Worm (Caenorhabditis elegans) whole organism, young adult: ENCODE results near the gene str-111.

Experiments used
- B0019.2 ChIP-seq: fragments of 200-800 bp; sonication (Bioruptor generic); conservative IDR thresholded peaks from 2 replicates; pipeline ENCODE4 v1.3.6; 2022; ENCODE audit warnings: missing genetic modification reagents, missing genetic modification characterization, missing compliant biosample characterization
- B0261.1 ChIP-seq: sonication (generic microtip); optimal IDR thresholded peaks from 2 replicates; lab custom pipeline; 2016; ENCODE audit warnings: mild to moderate bottlenecking, missing genetic modification characterization, moderate library complexity, missing compliant biosample characterization
- B0336.3 ChIP-seq: fragments of 200-800 bp; sonication (Bioruptor generic); IDR thresholded peaks from 2 replicates; pipeline ENCODE4 v1.3.6; 2022; ENCODE audit warnings: missing genetic modification characterization, missing compliant biosample characterization
- C06A6.2 ChIP-seq: fragments of 200-800 bp; sonication (Bioruptor generic); conservative IDR thresholded peaks from 2 replicates; pipeline ENCODE4 v1.3.6; 2022; ENCODE audit warnings: missing genetic modification characterization, missing compliant biosample characterization
- D2030.7 ChIP-seq: fragments of 200-800 bp; sonication (Bioruptor generic); IDR thresholded peaks from 2 replicates; pipeline ENCODE4 v1.3.6; 2022; ENCODE audit warnings: missing genetic modification reagents, missing genetic modification characterization, missing compliant biosample characterization
- K12H6.12 ChIP-seq: fragments of 200-800 bp; sonication (Bioruptor generic); optimal IDR thresholded peaks from 2 replicates; lab custom pipeline; 2018; ENCODE audit warnings: mild to moderate bottlenecking, missing genetic modification characterization, missing compliant biosample characterization
- Y53F4B.3 ChIP-seq: fragments of 200-800 bp; sonication (Bioruptor generic); IDR thresholded peaks from 2 replicates; pipeline ENCODE4 v1.3.6; 2022; ENCODE audit warnings: missing genetic modification reagents, missing genetic modification characterization, missing compliant biosample characterization
- Y56A3A.18 ChIP-seq: fragments of 200-800 bp; sonication (Bioruptor generic); IDR thresholded peaks from 2 replicates; pipeline ENCODE4 v1.3.6; 2022; ENCODE audit warnings: missing genetic modification reagents, missing genetic modification characterization, missing compliant biosample characterization
- Y79H2A.3 ChIP-seq: fragments of 200-800 bp; sonication (Bioruptor generic); conservative IDR thresholded peaks from 2 replicates; pipeline ENCODE4 v1.3.6; 2022; ENCODE audit warnings: missing genetic modification reagents, missing genetic modification characterization, missing compliant biosample characterization
- ama-1 ChIP-seq, 3 experiments: fragments of 150-350 bp in 1 of 3; sonication (generic microtip) in 2 of 3; optimal IDR thresholded peaks; 2 replicates each; lab custom pipeline; 2014 to 2018; ENCODE audit warnings: missing biosample characterization in 2 of 3, missing genetic modification characterization in 2 of 3, missing genetic modification reagents in 2 of 3
- attf-3 ChIP-seq: fragments of 200-800 bp; sonication (Bioruptor generic); conservative IDR thresholded peaks from 2 replicates; pipeline ENCODE4 v1.3.6; 2022; ENCODE audit warnings: missing genetic modification reagents, missing genetic modification characterization, missing compliant biosample characterization
- ceh-40 ChIP-seq: fragments of 200-800 bp; sonication (Bioruptor generic); IDR thresholded peaks from 2 replicates; pipeline ENCODE4 v1.3.6; 2022; ENCODE audit warnings: missing genetic modification characterization, missing compliant biosample characterization
- ceh-79 ChIP-seq: sonication (generic microtip); optimal IDR thresholded peaks from 2 replicates; lab custom pipeline; 2017; ENCODE audit warnings: mild to moderate bottlenecking, missing genetic modification characterization, missing compliant biosample characterization
- dpl-1 ChIP-seq: fragments of 150-350 bp; optimal IDR thresholded peaks from 2 replicates; lab custom pipeline; 2014; ENCODE audit warnings: missing biosample characterization, missing genetic modification reagents, missing genetic modification characterization
- ets-4 ChIP-seq: fragments of 200-800 bp; sonication (Bioruptor generic); optimal IDR thresholded peaks from 2 replicates; lab custom pipeline; 2018; ENCODE audit warnings: mild to moderate bottlenecking, missing genetic modification characterization, missing compliant biosample characterization
- gei-17 ChIP-seq: fragments of 200-800 bp; sonication (Bioruptor generic); optimal IDR thresholded peaks from 2 replicates; lab custom pipeline; 2018; ENCODE audit warnings: mild to moderate bottlenecking, missing genetic modification characterization, missing compliant biosample characterization
- hrde-1 ChIP-seq: sonication (generic microtip); optimal IDR thresholded peaks from 2 replicates; lab custom pipeline; 2016; ENCODE audit warnings: missing genetic modification characterization, mild to moderate bottlenecking, missing compliant biosample characterization, moderate library complexity, missing genotype, missing genetic modification reagents, borderline replicate concordance
- let-607 ChIP-seq, 2 experiments: fragments of 200-800 bp in 1 of 2; sonication (Bioruptor generic) in 1 of 2; sonication (generic microtip) in 1 of 2; optimal IDR thresholded peaks; 2 replicates each; lab custom pipeline; 2016 to 2018; ENCODE audit warnings: mild to moderate bottlenecking in 2 of 2, missing compliant biosample characterization in 2 of 2, missing genetic modification characterization in 2 of 2, moderate library complexity in 2 of 2, missing genotype in 1 of 2
- lin-35 ChIP-seq, 3 experiments: fragments of 150-350 bp in 2 of 3; sonication (generic microtip) in 1 of 3; optimal IDR thresholded peaks; 2 replicates each; lab custom pipeline; 2014 to 2018; ENCODE audit warnings: missing biosample characterization in 3 of 3, missing genetic modification characterization in 3 of 3, missing genetic modification reagents in 3 of 3
- lin-54 ChIP-seq: fragments of 200-800 bp; sonication (Bioruptor generic); optimal IDR thresholded peaks from 2 replicates; lab custom pipeline; 2018; ENCODE audit warnings: mild to moderate bottlenecking, missing genetic modification characterization, missing compliant biosample characterization
- madf-8 ChIP-seq: fragments of 200-800 bp; sonication (Bioruptor generic); conservative IDR thresholded peaks from 2 replicates; pipeline ENCODE4 v1.3.6; 2022; ENCODE audit warnings: missing genetic modification reagents, missing genetic modification characterization, missing compliant biosample characterization
- mel-28 ChIP-seq: sonication (generic microtip); optimal IDR thresholded peaks from 2 replicates; lab custom pipeline; 2016; ENCODE audit warnings: borderline replicate concordance, mild to moderate bottlenecking, missing genetic modification characterization, missing compliant biosample characterization
- nfya-1 ChIP-seq: sonication (generic microtip); optimal IDR thresholded peaks from 2 replicates; lab custom pipeline; 2017; ENCODE audit warnings: antibody characterized with exemption, missing compliant biosample characterization, missing genetic modification characterization, borderline replicate concordance; ENCODE audit not compliant: insufficient read depth
- nhr-120 ChIP-seq: fragments of 200-800 bp; sonication (Bioruptor generic); IDR thresholded peaks from 2 replicates; pipeline ENCODE4 v1.3.6; 2022; ENCODE audit warnings: missing genetic modification characterization, missing compliant biosample characterization
- nhr-80 ChIP-seq: sonication (generic microtip); optimal IDR thresholded peaks from 2 replicates; lab custom pipeline; 2016; ENCODE audit warnings: missing genetic modification characterization, missing compliant biosample characterization
- pbrm-1 ChIP-seq: fragments of 200-800 bp; sonication (Bioruptor generic); IDR thresholded peaks from 2 replicates; pipeline ENCODE4 v1.3.6; 2022; ENCODE audit warnings: missing genetic modification reagents, missing genetic modification characterization, missing compliant biosample characterization
- rcor-1 ChIP-seq: fragments of 200-800 bp; sonication (Bioruptor generic); IDR thresholded peaks from 2 replicates; pipeline ENCODE4 v1.3.6; 2022; ENCODE audit warnings: missing genetic modification reagents, missing genetic modification characterization, missing compliant biosample characterization
- rec-8 ChIP-seq, 2 experiments: sonication (generic microtip); optimal IDR thresholded peaks; 2 replicates each; lab custom pipeline; 2016; ENCODE audit warnings: mild to moderate bottlenecking in 2 of 2, missing genetic modification characterization in 2 of 2, missing genetic modification reagents in 2 of 2, missing genotype in 2 of 2, missing biosample characterization in 1 of 2, missing compliant biosample characterization in 1 of 2, moderate library complexity in 1 of 2
- sea-2 ChIP-seq: fragments of 200-800 bp; sonication (Bioruptor generic); IDR thresholded peaks from 2 replicates; pipeline ENCODE4 v1.3.6; 2022; ENCODE audit warnings: missing genetic modification characterization, missing compliant biosample characterization
- snpc-1.1 ChIP-seq: sonication (generic microtip); optimal IDR thresholded peaks from 2 replicates; lab custom pipeline; 2017; ENCODE audit warnings: missing genetic modification characterization, mild to moderate bottlenecking, missing compliant biosample characterization, antibody characterized with exemption, moderate library complexity, missing genotype, missing genetic modification reagents; ENCODE audit not compliant: insufficient read depth
- snpc-1.3 ChIP-seq: sonication (generic microtip); optimal IDR thresholded peaks from 2 replicates; lab custom pipeline; 2017; ENCODE audit warnings: missing genetic modification characterization, mild to moderate bottlenecking, missing compliant biosample characterization, antibody characterized with exemption, moderate library complexity, missing genotype, missing genetic modification reagents; ENCODE audit not compliant: insufficient read depth
- somi-1 ChIP-seq: fragments of 200-800 bp; sonication (Bioruptor generic); optimal IDR thresholded peaks from 2 replicates; lab custom pipeline; 2018; ENCODE audit warnings: mild to moderate bottlenecking, missing genetic modification characterization, missing compliant biosample characterization
- tlf-1 ChIP-seq: fragments of 200-800 bp; sonication (Bioruptor generic); optimal IDR thresholded peaks from 2 replicates; lab custom pipeline; 2018; ENCODE audit warnings: mild to moderate bottlenecking, missing genetic modification characterization, missing compliant biosample characterization
- unc-130 ChIP-seq: sonication (generic microtip); optimal IDR thresholded peaks from 2 replicates; lab custom pipeline; 2016; ENCODE audit warnings: missing genetic modification reagents, missing genetic modification characterization, missing compliant biosample characterization
- zfh-2 ChIP-seq: fragments of 200-800 bp; sonication (Bioruptor generic); conservative IDR thresholded peaks from 2 replicates; pipeline ENCODE4 v1.3.6; 2022; ENCODE audit warnings: missing genetic modification reagents, missing genetic modification characterization, missing compliant biosample characterization
- ztf-25 ChIP-seq: fragments of 200-800 bp; sonication (Bioruptor generic); IDR thresholded peaks from 2 replicates; pipeline ENCODE4 v1.3.6; 2022; ENCODE audit warnings: missing genetic modification reagents, missing genetic modification characterization, missing compliant biosample characterization
- ztf-26 ChIP-seq: sonication (generic microtip); optimal IDR thresholded peaks from 2 replicates; lab custom pipeline; 2017; ENCODE audit warnings: missing genetic modification characterization, missing compliant biosample characterization
- ztf-6 ChIP-seq: fragments of 200-800 bp; sonication (Bioruptor generic); IDR thresholded peaks from 2 replicates; pipeline ENCODE4 v1.3.6; 2022; ENCODE audit warnings: missing genetic modification reagents, missing genetic modification characterization, missing compliant biosample characterization

Gene str-111

DNA sequence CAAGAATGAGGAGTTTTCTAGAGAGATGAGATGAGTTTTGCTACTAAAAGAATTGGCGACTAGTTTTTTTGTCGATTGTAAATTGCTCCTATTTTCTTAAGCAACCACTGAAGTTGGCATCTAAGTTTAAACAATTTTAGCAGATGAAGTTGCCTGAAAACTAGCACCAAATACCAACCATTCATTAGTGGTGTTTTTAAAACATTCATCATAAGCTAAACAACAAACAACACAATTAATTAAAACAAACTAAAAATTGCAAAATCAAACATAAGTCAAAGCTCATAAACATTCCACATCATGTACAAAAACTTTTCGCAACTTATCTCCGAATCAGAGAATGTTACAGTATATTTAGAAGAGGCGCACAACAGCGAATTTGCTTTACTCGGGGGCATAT, 13.2 kb upstream of the str-111 start, which contains the start of gene srz-13:
Gene srz-13 (plus strand): TSS at position 301 of the 400 bp plus-strand sequence.
- TF ChIP-seq dpl-1 (GFP tag; lab: Kevin White, UChicago) = no peak
- no peak for TF ChIP-seq snpc-1.3
- TF ChIP-seq Y79H2A.3 (GFP tag; lab: Robert Waterston, UW) = no peak
- TF ChIP-seq rec-8 (tag; optimal IDR thresholded peaks at IDR 0.05; lab: Kevin White, UChicago) = no peak
- no peak for TF ChIP-seq ceh-40
- TF ChIP-seq lin-54 (GFP tag; lab: Kevin White, UChicago) = no peak
- no peak for TF ChIP-seq K12H6.12 (tag; lab: Kevin White, UChicago)
- TF ChIP-seq nhr-80 (tag; lab: Kevin White, UChicago) = no peak
- TF ChIP-seq, all 124 proteins: peak for 0

DNA sequence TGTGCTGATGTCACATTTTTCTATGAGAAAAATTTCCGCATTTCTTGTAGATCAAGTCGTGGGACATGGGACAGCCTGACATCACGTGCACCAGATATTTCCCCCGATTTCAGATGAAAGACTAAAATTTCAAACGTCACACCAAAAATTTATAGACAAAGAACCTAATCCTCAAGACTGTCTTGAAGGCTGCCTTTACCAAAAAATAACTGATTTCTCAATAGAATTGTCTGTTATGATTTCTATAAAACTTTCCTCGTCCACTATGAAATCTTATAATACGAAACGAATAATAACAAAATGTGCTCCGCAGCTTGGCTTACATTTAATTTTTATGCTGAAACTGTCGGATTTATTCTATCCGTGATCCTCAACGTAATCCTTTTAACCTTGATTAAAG, 11.4 kb upstream of the str-111 start, which contains the start of gene str-106:
Gene str-106 (plus strand): TSS at position 301 of the 400 bp plus-strand sequence.
- TF ChIP-seq rec-8 (tag; optimal IDR thresholded peaks at IDR 0.05; lab: Kevin White, UChicago) (no peak), ets-4 (GFP tag; lab: Kevin White, UChicago) (no peak), ztf-26 (tag; lab: Kevin White, UChicago) (no peak), rcor-1 (GFP tag; lab: Robert Waterston, UW) (no peak), pbrm-1 (no peak), B0336.3 (GFP tag; lab: Robert Waterston, UW) (no peak), ztf-25 (GFP tag; lab: Robert Waterston, UW) (no peak), lin-35 (GFP tag; optimal IDR thresholded peaks at IDR 0.05; lab: Kevin White, UChicago) (no peak), ceh-79 (tag; lab: Kevin White, UChicago) (no peak), zfh-2 (GFP tag; lab: Robert Waterston, UW) (no peak), Y53F4B.3 (GFP tag; lab: Robert Waterston, UW) (no peak), B0261.1 (tag; lab: Kevin White, UChicago) (no peak), C06A6.2 (GFP tag; lab: Robert Waterston, UW) (no peak), nfya-1 (tag; lab: Kevin White, UChicago) (no peak), snpc-1.1 (tag; lab: Kevin White, UChicago) (no peak), B0019.2 (GFP tag; lab: Robert Waterston, UW) (no peak), somi-1 (GFP tag; lab: Kevin White, UChicago) (no peak)
- TF ChIP-seq, all 124 proteins: peak for 0

DNA sequence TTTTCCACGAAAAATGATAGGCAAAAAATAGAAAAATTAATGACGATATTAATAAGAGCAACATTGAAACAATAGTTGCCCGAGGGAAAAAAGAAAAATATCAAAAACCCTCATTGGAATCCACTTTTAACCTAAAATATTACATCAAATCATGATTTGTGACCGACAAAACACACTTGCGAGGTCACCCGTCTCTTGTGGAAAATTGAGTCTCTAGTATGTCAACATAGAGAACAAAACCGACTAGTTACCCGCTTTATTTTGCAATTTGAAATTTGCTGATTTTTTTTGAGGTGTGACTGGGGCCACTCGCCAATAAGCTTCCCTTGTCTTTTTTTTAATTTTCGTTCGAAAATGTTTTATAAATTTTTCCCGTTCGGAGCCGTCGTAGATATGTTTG, 6.8 kb upstream of the str-111 start, which contains the start of gene cyp-33D1:
Gene cyp-33D1 (minus strand): TSS at position 101 of the 400 bp plus-strand sequence.
- TF ChIP-seq sea-2 (GFP tag; lab: Robert Waterston, UW) (no peak), gei-17 (no peak), madf-8 (GFP tag; lab: Robert Waterston, UW) (no peak), mel-28 (no peak), hrde-1 (tag; lab: Kevin White, UChicago) (no peak), snpc-1.1 (tag; lab: Kevin White, UChicago) (no peak), ama-1 (optimal IDR thresholded peaks at IDR 0.05; lab: Kevin White, UChicago) (no peak), ama-1 (GFP tag; optimal IDR thresholded peaks at IDR 0.05; lab: Kevin White, UChicago) (no peak), attf-3 (GFP tag; lab: Robert Waterston, UW) (no peak), nhr-120 (GFP tag; lab: Robert Waterston, UW) (no peak), rcor-1 (GFP tag; lab: Robert Waterston, UW) (no peak), unc-130 (GFP tag; lab: Kevin White, UChicago) (no peak), tlf-1 (GFP tag; lab: Kevin White, UChicago) (no peak), let-607 (tag; optimal IDR thresholded peaks at IDR 0.05; lab: Kevin White, UChicago) (no peak), ceh-40 (no peak), D2030.7 (GFP tag; lab: Robert Waterston, UW) (no peak), ztf-6 (GFP tag; lab: Robert Waterston, UW) (no peak), Y56A3A.18 (GFP tag; lab: Robert Waterston, UW) (no peak)
